Fruit fly (Drosophila melanogaster): ENCODE results near the gene NP15.6.

NP15.6 gene

DNA sequence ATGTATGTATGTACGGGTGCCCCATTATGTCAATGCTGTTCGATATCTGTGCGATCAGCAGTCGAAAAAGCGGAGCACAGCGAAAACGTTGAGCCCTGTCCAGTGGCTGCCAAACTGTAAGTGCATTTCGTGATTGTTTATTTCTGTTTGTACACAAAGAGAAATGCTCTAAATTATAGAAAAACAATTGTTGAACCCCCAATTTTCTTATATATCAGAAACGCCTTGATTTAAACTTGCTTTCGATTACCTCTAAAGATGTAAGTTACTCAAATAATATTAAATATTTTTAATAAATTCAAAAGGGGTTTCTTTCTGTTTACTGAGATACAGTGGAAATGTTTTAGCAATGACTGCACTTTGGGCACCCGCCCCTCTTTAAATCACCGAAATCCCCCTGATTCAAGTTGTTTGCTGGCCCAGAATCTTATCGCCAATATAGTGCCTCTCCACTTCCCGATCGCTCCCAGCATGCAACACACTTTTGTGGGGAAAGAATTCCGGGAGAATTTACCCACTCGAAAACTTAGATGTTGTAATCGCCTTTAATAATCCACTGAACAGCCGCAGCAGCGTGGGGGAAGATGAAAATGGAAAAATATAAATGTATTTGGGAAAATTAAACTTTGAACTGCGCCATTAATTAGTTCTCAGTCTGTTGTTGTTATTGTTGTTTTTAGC lies 12.3 kb upstream of the NP15.6 start (continued):
- TF ChIP-seq CG1832 (GFP tag; optimal IDR thresholded peaks at IDR 0.05) (no peak), CG33213 (GFP tag; optimal IDR thresholded peaks at IDR 0.05) (no peak), Nf-YC (tag; optimal IDR thresholded peaks at IDR 0.05) (no peak), CG15073 (GFP tag; optimal IDR thresholded peaks at IDR 0.05) (no peak), fd102C (GFP tag; optimal IDR thresholded peaks at IDR 0.05) (no peak), CG10209 (GFP tag; optimal IDR thresholded peaks at IDR 0.05) (peak; percentile 37), Aef1 (GFP tag; IDR thresholded peaks at IDR 0.05) (no peak), CG10366 (GFP tag; IDR thresholded peaks at IDR 0.05) (0 out of 2 replicates have a peak, but pooled peaks have one; percentile 25), CG14014 (GFP tag; IDR thresholded peaks at IDR 0.05) (no peak), jumu (GFP tag; optimal IDR thresholded peaks at IDR 0.05) (no peak), Mrtf (GFP tag; IDR thresholded peaks at IDR 0.05) (no peak), CG17186 (GFP tag; optimal IDR thresholded peaks at IDR 0.05) (no peak), pnt (GFP tag; optimal IDR thresholded peaks at IDR 0.05) (no peak), Fer1 (GFP tag; optimal IDR thresholded peaks at IDR 0.05) (no peak), sob (GFP tag; IDR thresholded peaks at IDR 0.05) (peak; percentile 21; the same call in 1 of the 2 replicates), Kr (GFP tag; optimal IDR thresholded peaks at IDR 0.05) (no peak), CG6813 (GFP tag; optimal IDR thresholded peaks at IDR 0.05) (no peak), CG10543 (GFP tag; optimal IDR thresholded peaks at IDR 0.05) (no peak), CG17829 (tag; optimal IDR thresholded peaks at IDR 0.05) (peak; percentile 53), CG16779 (GFP tag; IDR thresholded peaks at IDR 0.05) (no peak), CG8944 (GFP tag; optimal IDR thresholded peaks at IDR 0.05) (no peak), wdn (GFP tag; IDR thresholded peaks at IDR 0.05) (no peak), tup (GFP tag; optimal IDR thresholded peaks at IDR 0.05) (no peak), CG34422 (GFP tag; IDR thresholded peaks at IDR 0.05) (0 out of 3 replicates have a peak, but pooled peaks have one; percentile 11), Atf6 (GFP tag; IDR thresholded peaks at IDR 0.05) (no peak), br (optimal IDR thresholded peaks at IDR 0.05) (no peak), phol (tag; optimal IDR thresholded peaks at IDR 0.05) (peak; percentile 64), CG31365 (tag; optimal IDR thresholded peaks at IDR 0.05) (no peak), croc (GFP tag; conservative IDR thresholded peaks at IDR 0.05) (peak; percentile 48; the same call in 1 of the 3 replicates), CG12769 (tag; optimal IDR thresholded peaks at IDR 0.05) (peak; percentile 53), sqz (GFP tag; optimal IDR thresholded peaks at IDR 0.05) (peak; percentile 2), Bgb (GFP tag; IDR thresholded peaks at IDR 0.05; ENCODE audit: partially characterized antibody) (no peak), vnd (GFP tag; IDR thresholded peaks at IDR 0.05; ENCODE audit: partially characterized antibody) (no peak), fd96Cb (tag; optimal IDR thresholded peaks at IDR 0.05) (peak; percentile 48), MTF-1 (GFP tag; optimal IDR thresholded peaks at IDR 0.05; ENCODE audit: borderline replicate concordance) (no peak), lmd (GFP tag; IDR thresholded peaks at IDR 0.05) (peak; percentile 56), YL-1 (GFP tag; optimal IDR thresholded peaks at IDR 0.05) (no peak), CG12299 (tag; optimal IDR thresholded peaks at IDR 0.05) (no peak), eyg (GFP tag; optimal IDR thresholded peaks at IDR 0.05) (no peak), tgo (GFP tag; IDR thresholded peaks at IDR 0.05) (peak; percentile 14; the same call in 1 of the 3 replicates), sc (optimal IDR thresholded peaks at IDR 0.05) (no peak), sc (GFP tag; optimal IDR thresholded peaks at IDR 0.05) (peak; percentile 43), mld (GFP tag; IDR thresholded peaks at IDR 0.05; ENCODE audit: partially characterized antibody) (no peak), cato (GFP tag; optimal IDR thresholded peaks at IDR 0.05; ENCODE audit: borderline replicate concordance) (no peak), CG7786 (GFP tag; optimal IDR thresholded peaks at IDR 0.05) (no peak), CG33557 (GFP tag; optimal IDR thresholded peaks at IDR 0.05) (no peak), knrl (GFP tag; IDR thresholded peaks at IDR 0.05; ENCODE audit: partially characterized antibody) (no peak), CG15011 (GFP tag; optimal IDR thresholded peaks at IDR 0.05) (no peak), D19A (tag; optimal IDR thresholded peaks at IDR 0.05) (peak; percentile 52), CG1602 (GFP tag; optimal IDR thresholded peaks at IDR 0.05) (peak; percentile 32)

Data from whole organism, embryonic.